Fruit fly (Drosophila melanogaster) whole organism, embryonic: ENCODE results near the gene CG13377.

Source experiments
- Aef1 ChIP-seq: fragments of 200-800 bp; sonication (Bioruptor generic); IDR thresholded peaks from 3 replicates; pipeline ENCODE4 v1.3.6; 2022; ENCODE audit warnings: missing biosample characterization, missing genetic modification characterization
- BEAF-32 ChIP-seq: fragments of 200-800 bp; sonication (Bioruptor generic); optimal IDR thresholded peaks from 3 replicates; lab custom pipeline; 2017; ENCODE audit warnings: missing biosample characterization, missing genetic modification characterization, mild to moderate bottlenecking, moderate library complexity, missing genetic modification reagents
- Bteb2 ChIP-seq: fragments of 200-800 bp; sonication (Bioruptor generic); optimal IDR thresholded peaks from 2 replicates; lab custom pipeline; 2016; ENCODE audit warnings: missing biosample characterization, missing genetic modification characterization
- CG10431 ChIP-seq: fragments of 200-800 bp; sonication (Bioruptor generic); optimal IDR thresholded peaks from 3 replicates; lab custom pipeline; 2018; ENCODE audit warnings: missing biosample characterization, mild to moderate bottlenecking, missing genetic modification characterization
- CG10543 ChIP-seq: fragments of 200-800 bp; sonication (Bioruptor generic); optimal IDR thresholded peaks from 3 replicates; lab custom pipeline; 2017; ENCODE audit warnings: missing biosample characterization, mild to moderate bottlenecking, missing genetic modification characterization, moderate library complexity
- CG10654 ChIP-seq: fragments of 200-800 bp; sonication (Bioruptor generic); optimal IDR thresholded peaks from 2 replicates; lab custom pipeline; 2016; ENCODE audit warnings: missing biosample characterization, missing genetic modification characterization
- CG11085 ChIP-seq: fragments of 200-800 bp; sonication (Bioruptor generic); IDR thresholded peaks from 2 replicates; pipeline ENCODE4 v1.3.6; 2022; ENCODE audit warnings: missing biosample characterization, missing genetic modification characterization
- CG11504 ChIP-seq: fragments of 200-800 bp; sonication (Bioruptor generic); optimal IDR thresholded peaks from 3 replicates; lab custom pipeline; 2019; ENCODE audit warnings: missing biosample characterization, mild to moderate bottlenecking, missing genetic modification characterization, moderate library complexity
- CG12659 ChIP-seq: fragments of 200-800 bp; sonication (Bioruptor generic); optimal IDR thresholded peaks from 3 replicates; lab custom pipeline; 2017; ENCODE audit warnings: mild to moderate bottlenecking, missing biosample characterization, missing genetic modification reagents, missing genetic modification characterization
- CG12942 ChIP-seq: fragments of 200-800 bp; sonication (Bioruptor generic); optimal IDR thresholded peaks from 3 replicates; lab custom pipeline; 2016; ENCODE audit warnings: missing biosample characterization, missing genetic modification characterization
- CG15601 ChIP-seq: fragments of 200-800 bp; sonication (Bioruptor generic); optimal IDR thresholded peaks from 3 replicates; lab custom pipeline; 2019; ENCODE audit warnings: missing biosample characterization, mild to moderate bottlenecking, missing genetic modification characterization, moderate library complexity
- CG17829 ChIP-seq: fragments of 200-800 bp; optimal IDR thresholded peaks from 2 replicates; lab custom pipeline; 2019; ENCODE audit warnings: missing biosample characterization, mild to moderate bottlenecking, missing genetic modification characterization, moderate library complexity
- CG2202 ChIP-seq: fragments of 200-800 bp; sonication (Bioruptor generic); optimal IDR thresholded peaks from 2 replicates; lab custom pipeline; 2018; ENCODE audit warnings: missing biosample characterization, mild to moderate bottlenecking, missing genetic modification characterization
- CG2889 ChIP-seq: fragments of 200-800 bp; sonication (Bioruptor generic); IDR thresholded peaks from 3 replicates; pipeline ENCODE4 v1.3.6; 2022; ENCODE audit warnings: missing biosample characterization, missing genetic modification characterization
- CG30020 ChIP-seq: fragments of 200-800 bp; optimal IDR thresholded peaks from 2 replicates; lab custom pipeline; 2019; ENCODE audit warnings: missing biosample characterization, mild to moderate bottlenecking, missing genetic modification characterization, moderate library complexity
- CG31441 ChIP-seq: fragments of 200-800 bp; sonication (Bioruptor generic); IDR thresholded peaks from 2 replicates; pipeline ENCODE4 v1.3.6; 2022; ENCODE audit warnings: missing biosample characterization, missing genetic modification characterization
- CG3163 ChIP-seq: fragments of 200-800 bp; sonication (Bioruptor generic); optimal IDR thresholded peaks from 3 replicates; lab custom pipeline; 2016; ENCODE audit warnings: missing biosample characterization, missing genetic modification characterization
- CG7786 ChIP-seq: fragments of 200-800 bp; sonication (Bioruptor generic); optimal IDR thresholded peaks from 2 replicates; lab custom pipeline; 2016; ENCODE audit warnings: missing biosample characterization, missing genetic modification characterization
- CG7839 ChIP-seq: fragments of 200-800 bp; sonication (Bioruptor generic); optimal IDR thresholded peaks from 3 replicates; lab custom pipeline; 2018; ENCODE audit warnings: missing biosample characterization, mild to moderate bottlenecking, missing genetic modification characterization, moderate library complexity
- CG7963 ChIP-seq: fragments of 200-800 bp; sonication (Bioruptor generic); IDR thresholded peaks from 3 replicates; pipeline ENCODE4 v1.3.6; 2022; ENCODE audit warnings: missing biosample characterization, missing genetic modification characterization; ENCODE audit not compliant: partially characterized antibody
- CG8089 ChIP-seq: fragments of 200-800 bp; sonication (Bioruptor generic); optimal IDR thresholded peaks from 3 replicates; lab custom pipeline; 2016; ENCODE audit warnings: missing biosample characterization, missing genetic modification characterization
- CG8388 ChIP-seq: fragments of 200-800 bp; sonication (Bioruptor generic); optimal IDR thresholded peaks from 2 replicates; lab custom pipeline; 2019; ENCODE audit warnings: missing biosample characterization, mild to moderate bottlenecking, missing genetic modification characterization, moderate library complexity
- CG8944 ChIP-seq: fragments of 200-800 bp; sonication (Bioruptor generic); optimal IDR thresholded peaks from 3 replicates; lab custom pipeline; 2016; ENCODE audit warnings: missing biosample characterization, missing genetic modification characterization
- Camta ChIP-seq: fragments of 200-800 bp; sonication (Bioruptor generic); optimal IDR thresholded peaks from 2 replicates; lab custom pipeline; 2016; ENCODE audit warnings: missing biosample characterization, missing genetic modification characterization
- Deaf1 ChIP-seq: fragments of 200-800 bp; optimal IDR thresholded peaks from 3 replicates; lab custom pipeline; 2019; ENCODE audit warnings: missing biosample characterization, mild to moderate bottlenecking, missing genetic modification characterization, moderate library complexity
- Dek ChIP-seq: fragments of 200-800 bp; sonication (Bioruptor generic); optimal IDR thresholded peaks from 3 replicates; lab custom pipeline; 2019; ENCODE audit warnings: missing biosample characterization, mild to moderate bottlenecking, missing genetic modification characterization, moderate library complexity
- Ets97D ChIP-seq: fragments of 200-800 bp; sonication (Bioruptor generic); optimal IDR thresholded peaks from 3 replicates; lab custom pipeline; 2016; ENCODE audit warnings: missing biosample characterization, missing genetic modification characterization
- HLH54F ChIP-seq: fragments of 200-800 bp; sonication (Bioruptor generic); optimal IDR thresholded peaks from 3 replicates; lab custom pipeline; 2016; ENCODE audit warnings: missing biosample characterization, missing genetic modification characterization
- HmgZ ChIP-seq: fragments of 200-800 bp; sonication (Bioruptor generic); optimal IDR thresholded peaks from 2 replicates; lab custom pipeline; 2018; ENCODE audit warnings: missing biosample characterization, mild to moderate bottlenecking, missing genetic modification characterization
- Mad ChIP-seq: fragments of 200-800 bp; sonication (Bioruptor generic); optimal IDR thresholded peaks from 2 replicates; lab custom pipeline; 2016; ENCODE audit warnings: missing biosample characterization, missing genetic modification characterization
- Max ChIP-seq: fragments of 200-800 bp; sonication (Bioruptor generic); optimal IDR thresholded peaks from 2 replicates; lab custom pipeline; 2016; ENCODE audit warnings: missing biosample characterization, mild to moderate bottlenecking, missing genetic modification characterization
- Nf-YB ChIP-seq: fragments of 200-800 bp; sonication (Bioruptor generic); optimal IDR thresholded peaks from 3 replicates; lab custom pipeline; 2019; ENCODE audit warnings: missing biosample characterization, mild to moderate bottlenecking, missing genetic modification characterization, moderate library complexity
- Spps ChIP-seq: fragments of 200-800 bp; sonication (Bioruptor generic); optimal IDR thresholded peaks from 2 replicates; lab custom pipeline; 2018; ENCODE audit warnings: missing biosample characterization, mild to moderate bottlenecking, missing genetic modification characterization
- Sry-β ChIP-seq: fragments of 200-800 bp; sonication (Bioruptor generic); optimal IDR thresholded peaks from 2 replicates; lab custom pipeline; 2018; ENCODE audit warnings: missing biosample characterization, mild to moderate bottlenecking, missing genetic modification characterization, moderate library complexity
- Taf1 ChIP-seq: fragments of 200-800 bp; sonication (Bioruptor generic); IDR thresholded peaks from 2 replicates; pipeline ENCODE4 v1.3.6; 2022; ENCODE audit warnings: missing biosample characterization, missing genetic modification characterization
- amos ChIP-seq: fragments of 200-800 bp; sonication (Bioruptor generic); IDR thresholded peaks from 2 replicates; pipeline ENCODE4 v1.3.6; 2022; ENCODE audit warnings: missing biosample characterization, missing genetic modification characterization; ENCODE audit not compliant: partially characterized antibody
- cas ChIP-seq: fragments of 200-800 bp; sonication (Bioruptor generic); IDR thresholded peaks from 2 replicates; pipeline ENCODE4 v1.3.6; 2022; ENCODE audit warnings: missing biosample characterization, missing genetic modification characterization
- chm ChIP-seq: fragments of 200-800 bp; sonication (Bioruptor generic); IDR thresholded peaks from 2 replicates; pipeline ENCODE4 v1.3.6; 2022; ENCODE audit warnings: missing biosample characterization, missing genetic modification characterization
- crp ChIP-seq, 2 experiments: fragments of 200-800 bp; sonication (Bioruptor generic); optimal IDR thresholded peaks; 2 replicates in 1 of 2; 3 replicates in 1 of 2; lab custom pipeline; 2017; ENCODE audit warnings: missing biosample characterization in 2 of 2, missing genetic modification characterization in 2 of 2, mild to moderate bottlenecking in 1 of 2, moderate library complexity in 1 of 2
- da ChIP-seq: fragments of 200-800 bp; sonication (Bioruptor generic); optimal IDR thresholded peaks from 2 replicates; lab custom pipeline; 2016; ENCODE audit warnings: missing biosample characterization, missing genetic modification characterization
- ems ChIP-seq: fragments of 200-800 bp; sonication (Bioruptor generic); optimal IDR thresholded peaks from 3 replicates; lab custom pipeline; 2016; ENCODE audit warnings: missing biosample characterization, missing genetic modification characterization
- grau ChIP-seq: fragments of 200-800 bp; optimal IDR thresholded peaks from 3 replicates; lab custom pipeline; 2019; ENCODE audit warnings: missing biosample characterization, mild to moderate bottlenecking, missing genetic modification characterization, moderate library complexity
- nerfin-1 ChIP-seq: fragments of 200-800 bp; sonication (Bioruptor generic); optimal IDR thresholded peaks from 3 replicates; lab custom pipeline; 2019; ENCODE audit warnings: missing biosample characterization, mild to moderate bottlenecking, missing genetic modification characterization, moderate library complexity
- org-1 ChIP-seq: fragments of 200-800 bp; sonication (Bioruptor generic); optimal IDR thresholded peaks from 2 replicates; lab custom pipeline; 2017; ENCODE audit warnings: missing biosample characterization, missing genetic modification characterization
- peb ChIP-seq: fragments of 200-800 bp; sonication (Bioruptor generic); IDR thresholded peaks from 2 replicates; pipeline ENCODE4 v1.3.6; 2022; ENCODE audit warnings: missing biosample characterization, missing genetic modification characterization
- slou ChIP-seq: fragments of 200-800 bp; sonication (Bioruptor generic); optimal IDR thresholded peaks from 3 replicates; lab custom pipeline; 2016; ENCODE audit warnings: missing biosample characterization, missing genetic modification characterization
- stwl ChIP-seq: fragments of 200-800 bp; sonication (Bioruptor generic); optimal IDR thresholded peaks from 3 replicates; lab custom pipeline; 2018; ENCODE audit warnings: missing biosample characterization, mild to moderate bottlenecking, missing genetic modification characterization, moderate library complexity
- trh ChIP-seq: fragments of 200-800 bp; sonication (Bioruptor generic); optimal IDR thresholded peaks from 2 replicates; lab custom pipeline; 2016; ENCODE audit warnings: missing biosample characterization, missing genetic modification characterization
- tup ChIP-seq: fragments of 200-800 bp; sonication (Bioruptor generic); optimal IDR thresholded peaks from 2 replicates; lab custom pipeline; 2016; ENCODE audit warnings: missing biosample characterization, mild to moderate bottlenecking, missing genetic modification characterization, moderate library complexity
- vnd ChIP-seq: fragments of 200-800 bp; sonication (Bioruptor generic); IDR thresholded peaks from 3 replicates; pipeline ENCODE4 v1.3.6; 2022; ENCODE audit warnings: missing biosample characterization, missing genetic modification characterization; ENCODE audit not compliant: partially characterized antibody
- zfh2 ChIP-seq: fragments of 200-800 bp; sonication (Bioruptor generic); optimal IDR thresholded peaks from 2 replicates; lab custom pipeline; 2016; ENCODE audit warnings: missing biosample characterization, missing genetic modification characterization

CG13377 gene

DNA sequence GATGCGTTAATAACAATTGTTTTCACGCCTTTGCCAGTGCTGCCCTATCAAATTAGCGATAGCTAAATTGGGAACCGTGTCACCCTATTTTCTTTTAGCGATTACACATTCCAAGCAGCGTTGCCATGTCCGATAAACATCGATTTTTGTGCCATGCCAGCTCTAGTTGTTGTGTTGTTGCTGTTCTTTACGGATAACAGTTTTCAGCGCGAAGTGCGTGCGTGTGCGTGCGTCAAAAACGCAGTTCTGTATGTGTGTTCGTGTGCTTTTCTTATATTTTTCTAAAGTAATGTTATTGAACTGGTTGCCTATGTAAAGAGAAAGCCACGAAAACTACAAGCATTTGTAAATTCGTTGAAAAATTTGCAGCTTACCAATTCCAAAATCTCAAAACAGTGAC lies 18.0 kb downstream of the CG13377 start, which contains the start of the genes CG3038 and G9a (continued):
- TF ChIP-seq CG7786 (GFP tag; lab: Kevin White, UChicago): no peak
- TF ChIP-seq CG8944 (GFP tag; lab: Kevin White, UChicago): peak; percentile 14
- no peak for TF ChIP-seq Aef1 (GFP tag; lab: Robert Waterston, UW)
- TF ChIP-seq CG2889 (GFP tag; lab: Robert Waterston, UW): no peak
- peak; percentile 52 for TF ChIP-seq zfh2 (GFP tag; lab: Kevin White, UChicago)
- TF ChIP-seq cas: no peak
- peak; percentile 33 for TF ChIP-seq HLH54F (GFP tag; lab: Kevin White, UChicago)
- TF ChIP-seq CG7963 (GFP tag; lab: Robert Waterston, UW): no peak
- peak; percentile 95 for TF ChIP-seq stwl (tag; lab: Kevin White, UChicago)
- TF ChIP-seq Bteb2 (GFP tag; lab: Kevin White, UChicago): no peak
- TF ChIP-seq CG3163 (GFP tag; lab: Kevin White, UChicago): peak; percentile 18
- TF ChIP-seq Nf-YB (GFP tag; lab: Kevin White, UChicago): peak; percentile 26
- peak; percentile 25 for TF ChIP-seq CG10431 (GFP tag; lab: Kevin White, UChicago)
- TF ChIP-seq amos (GFP tag; lab: Robert Waterston, UW): no peak
- TF ChIP-seq Deaf1 (tag; lab: Kevin White, UChicago): peak; percentile 31
- no peak for TF ChIP-seq peb (GFP tag; lab: Robert Waterston, UW)
- TF ChIP-seq ems (GFP tag; lab: Kevin White, UChicago): peak; percentile 36
- TF ChIP-seq da (GFP tag; lab: Kevin White, UChicago): no peak
- TF ChIP-seq CG17829 (tag; lab: Kevin White, UChicago): peak; percentile 63
- TF ChIP-seq Spps (tag; lab: Kevin White, UChicago): no peak
- TF ChIP-seq trh (GFP tag; lab: Kevin White, UChicago): no peak
- no peak for TF ChIP-seq Taf1 (GFP tag; lab: Robert Waterston, UW)
- TF ChIP-seq CG10654 (GFP tag; lab: Kevin White, UChicago): peak; percentile 9
- peak; percentile 76 for TF ChIP-seq CG30020 (tag; lab: Kevin White, UChicago)
- TF ChIP-seq CG8388: no peak
- TF ChIP-seq org-1 (GFP tag; lab: Kevin White, UChicago): no peak
- TF ChIP-seq CG31441: no peak
- no peak for TF ChIP-seq chm (GFP tag; lab: Robert Waterston, UW)
- TF ChIP-seq HmgZ (tag; lab: Kevin White, UChicago): peak; percentile 87
- TF ChIP-seq tup: no peak
- peak; percentile 26 for TF ChIP-seq Sry-β (GFP tag; lab: Kevin White, UChicago)
- TF ChIP-seq slou (GFP tag; lab: Kevin White, UChicago): no peak
- TF ChIP-seq Max (GFP tag; lab: Kevin White, UChicago): no peak
- TF ChIP-seq Ets97D: peak; percentile 94
- peak; percentile 45 for TF ChIP-seq Dek
- no peak for TF ChIP-seq CG11504 (tag; lab: Kevin White, UChicago)
- TF ChIP-seq BEAF-32 (GFP tag; lab: Kevin White, UChicago): peak; percentile 94
- peak; percentile 55 for TF ChIP-seq CG15601 (tag; lab: Kevin White, UChicago)
- peak in 1 of 2 experiments; percentile 45 for TF ChIP-seq crp (GFP tag; optimal IDR thresholded peaks at IDR 0.05; lab: Kevin White, UChicago)
- peak; percentile 5 for TF ChIP-seq nerfin-1 (tag; lab: Kevin White, UChicago)
- TF ChIP-seq CG7839 (tag; lab: Kevin White, UChicago): peak; percentile 24
- TF ChIP-seq CG12659 (GFP tag; lab: Kevin White, UChicago): peak; percentile 92
- peak; percentile 62 for TF ChIP-seq Mad (GFP tag; lab: Kevin White, UChicago)
- no peak for TF ChIP-seq CG12942 (GFP tag; lab: Kevin White, UChicago)
- TF ChIP-seq CG10543 (GFP tag; lab: Kevin White, UChicago): peak; percentile 24
- TF ChIP-seq CG8089 (GFP tag; lab: Kevin White, UChicago): peak; percentile 30
- TF ChIP-seq Camta (GFP tag; lab: Kevin White, UChicago): no peak
- TF ChIP-seq CG11085 (GFP tag; lab: Robert Waterston, UW): no peak
- no peak for TF ChIP-seq CG2202 (tag; lab: Kevin White, UChicago)
- TF ChIP-seq vnd: no peak
- peak; percentile 31 for TF ChIP-seq grau
